Worm (Caenorhabditis elegans) whole organism, L4 larva: ENCODE results near the gene F07C3.2.

Experiments used
- F44E2.7 ChIP-seq: fragments of 200-800 bp; sonication (Bioruptor generic); IDR thresholded peaks from 2 replicates; pipeline ENCODE4 v2.1.2; 2022; ENCODE audit warnings: missing genetic modification characterization, missing compliant biosample characterization
- R02D3.7 ChIP-seq: fragments of 150-350 bp; sonication (generic microtip); optimal IDR thresholded peaks from 3 replicates; lab custom pipeline; 2014; ENCODE audit warnings: missing biosample characterization, missing genetic modification characterization
- Y75B8A.6 ChIP-seq: fragments of 200-800 bp; sonication (Bioruptor generic); IDR thresholded peaks from 2 replicates; pipeline ENCODE4 v1.3.6; 2022; ENCODE audit warnings: missing genetic modification reagents, missing genetic modification characterization, missing compliant biosample characterization
- aha-1 ChIP-seq: fragments of 150-350 bp; peaks from one replicate; lab custom pipeline; 2014; ENCODE audit warnings: missing biosample characterization, missing genetic modification characterization
- ceh-20 ChIP-seq: fragments of 200-800 bp; sonication (Bioruptor generic); IDR thresholded peaks from 2 replicates; pipeline ENCODE4 v1.3.6; 2022; ENCODE audit warnings: missing genetic modification reagents, missing genetic modification characterization, missing compliant biosample characterization
- cey-2 ChIP-seq: sonication (generic microtip); optimal IDR thresholded peaks from 3 replicates; lab custom pipeline; 2017; ENCODE audit warnings: missing genetic modification characterization, mild to moderate bottlenecking, missing compliant biosample characterization, antibody characterized with exemption, borderline replicate concordance; ENCODE audit not compliant: insufficient read depth
- daf-12 ChIP-seq: fragments of 150-350 bp; optimal IDR thresholded peaks from 2 replicates; lab custom pipeline; 2014; ENCODE audit warnings: missing biosample characterization, missing genetic modification reagents, missing genetic modification characterization
- daf-16 ChIP-seq, 3 experiments: sonication (generic microtip); optimal IDR thresholded peaks; 2 replicates each; lab custom pipeline; 2016 to 2017; ENCODE audit warnings: missing genetic modification characterization in 3 of 3, missing genetic modification reagents in 3 of 3, mild to moderate bottlenecking in 2 of 3, missing compliant biosample characterization in 2 of 3, missing biosample characterization in 1 of 3, moderate library complexity in 1 of 3
- daf-8 ChIP-seq: fragments of 200-800 bp; sonication (Bioruptor generic); IDR thresholded peaks from 2 replicates; pipeline ENCODE4 v1.3.6; 2022; ENCODE audit warnings: missing genetic modification characterization, missing compliant biosample characterization
- dmd-6 ChIP-seq: fragments of 200-800 bp; sonication (Bioruptor generic); IDR thresholded peaks from 2 replicates; pipeline ENCODE4 v1.3.6; 2022; ENCODE audit warnings: missing genetic modification reagents, missing genetic modification characterization, missing compliant biosample characterization
- duxl-1 ChIP-seq: sonication (generic microtip); optimal IDR thresholded peaks from 2 replicates; lab custom pipeline; 2016; ENCODE audit warnings: mild to moderate bottlenecking, missing genetic modification characterization, moderate library complexity, missing compliant biosample characterization; ENCODE audit not compliant: poor library complexity
- dve-1 ChIP-seq: sonication (generic microtip); optimal IDR thresholded peaks from 2 replicates; lab custom pipeline; 2017; ENCODE audit warnings: antibody characterized with exemption, mild to moderate bottlenecking, missing genetic modification characterization, missing compliant biosample characterization; ENCODE audit not compliant: insufficient read depth
- egl-43 ChIP-seq: fragments of 200-800 bp; sonication (Bioruptor generic); IDR thresholded peaks from 2 replicates; pipeline ENCODE4 v1.3.6; 2022; ENCODE audit warnings: missing genetic modification reagents, missing genetic modification characterization, missing compliant biosample characterization
- fos-1 ChIP-seq: fragments of 150-350 bp; optimal IDR thresholded peaks from 2 replicates; lab custom pipeline; 2014; ENCODE audit warnings: missing biosample characterization, missing genetic modification characterization
- hif-1 ChIP-seq, 2 experiments: sonication (generic microtip); optimal IDR thresholded peaks; 2 replicates each; lab custom pipeline; 2016 to 2017; ENCODE audit warnings: missing compliant biosample characterization in 2 of 2, missing genetic modification characterization in 2 of 2, missing genetic modification reagents in 2 of 2, missing genotype in 2 of 2, mild to moderate bottlenecking in 1 of 2
- hlh-11 ChIP-seq: fragments of 200-800 bp; sonication (Bioruptor generic); optimal IDR thresholded peaks from 2 replicates; lab custom pipeline; 2018; ENCODE audit warnings: mild to moderate bottlenecking, missing genetic modification characterization, missing compliant biosample characterization
- hlh-30 ChIP-seq: sonication (generic microtip); optimal IDR thresholded peaks from 2 replicates; lab custom pipeline; 2017; ENCODE audit warnings: antibody characterized with exemption, mild to moderate bottlenecking, missing genetic modification characterization, missing compliant biosample characterization; ENCODE audit not compliant: insufficient read depth
- hmg-1.1 ChIP-seq: fragments of 200-800 bp; sonication (Bioruptor generic); IDR thresholded peaks from 2 replicates; pipeline ENCODE4 v1.3.6; 2022; ENCODE audit warnings: missing genetic modification reagents, missing genetic modification characterization, missing compliant biosample characterization
- lin-1 ChIP-seq: fragments of 200-800 bp; sonication (Bioruptor generic); IDR thresholded peaks from 2 replicates; pipeline ENCODE4 v1.3.6; 2022; ENCODE audit warnings: missing genetic modification reagents, missing genetic modification characterization, missing compliant biosample characterization
- lir-3 ChIP-seq: sonication (generic microtip); optimal IDR thresholded peaks from 2 replicates; lab custom pipeline; 2016; ENCODE audit warnings: mild to moderate bottlenecking, missing genetic modification characterization, missing compliant biosample characterization
- mdt-29 ChIP-seq: fragments of 200-800 bp; sonication (Bioruptor generic); IDR thresholded peaks from 2 replicates; pipeline ENCODE4 v1.3.6; 2022; ENCODE audit warnings: missing genetic modification reagents, missing genetic modification characterization, missing compliant biosample characterization
- mep-1 ChIP-seq: fragments of 150-350 bp; sonication (generic microtip); optimal IDR thresholded peaks from 3 replicates; lab custom pipeline; 2014; ENCODE audit warnings: missing biosample characterization, missing genetic modification characterization
- mes-2 ChIP-seq: sonication (generic microtip); optimal IDR thresholded peaks from 2 replicates; lab custom pipeline; 2016; ENCODE audit warnings: missing genotype, mild to moderate bottlenecking, missing genetic modification characterization, missing compliant biosample characterization; ENCODE audit not compliant: poor library complexity, severe bottlenecking
- nhr-102 ChIP-seq: sonication (generic microtip); optimal IDR thresholded peaks from 2 replicates; lab custom pipeline; 2016; ENCODE audit warnings: mild to moderate bottlenecking, missing genetic modification characterization, moderate library complexity, missing compliant biosample characterization
- nhr-11 ChIP-seq: fragments of 150-350 bp; optimal IDR thresholded peaks from 2 replicates; lab custom pipeline; 2014; ENCODE audit warnings: missing biosample characterization, missing genetic modification characterization
- nhr-28 ChIP-seq: fragments of 150-350 bp; optimal IDR thresholded peaks from 2 replicates; lab custom pipeline; 2014; ENCODE audit warnings: missing biosample characterization, missing genetic modification characterization
- nhr-48 ChIP-seq: sonication (generic microtip); optimal IDR thresholded peaks from 2 replicates; lab custom pipeline; 2016; ENCODE audit warnings: mild to moderate bottlenecking, missing genetic modification characterization, missing compliant biosample characterization
- nhr-6 ChIP-seq: fragments of 150-350 bp; optimal IDR thresholded peaks from 2 replicates; lab custom pipeline; 2014; ENCODE audit warnings: missing biosample characterization, missing genetic modification characterization
- nhr-77 ChIP-seq: fragments of 150-350 bp; optimal IDR thresholded peaks from 2 replicates; lab custom pipeline; 2014; ENCODE audit warnings: missing biosample characterization, missing genetic modification characterization
- php-3 ChIP-seq: fragments of 200-800 bp; sonication (Bioruptor generic); IDR thresholded peaks from 2 replicates; pipeline ENCODE4 v1.3.6; 2022; ENCODE audit warnings: missing genetic modification reagents, missing genetic modification characterization, missing compliant biosample characterization
- pqm-1 ChIP-seq: sonication (generic microtip); optimal IDR thresholded peaks from 2 replicates; lab custom pipeline; 2017; ENCODE audit warnings: missing biosample characterization, missing genetic modification characterization
- set-16 ChIP-seq: fragments of 200-800 bp; sonication (Bioruptor generic); IDR thresholded peaks from 2 replicates; pipeline ENCODE4 v1.3.6; 2022; ENCODE audit warnings: missing genetic modification reagents, missing genetic modification characterization, missing compliant biosample characterization
- snpc-1.2 ChIP-seq: fragments of 200-800 bp; sonication (Bioruptor generic); IDR thresholded peaks from 2 replicates; pipeline ENCODE4 v1.3.6; 2022; ENCODE audit warnings: missing genetic modification reagents, missing genetic modification characterization, missing compliant biosample characterization
- spr-3 ChIP-seq: fragments of 200-800 bp; sonication (Bioruptor generic); optimal IDR thresholded peaks from 2 replicates; lab custom pipeline; 2018; ENCODE audit warnings: mild to moderate bottlenecking, missing genetic modification characterization, missing compliant biosample characterization
- unc-62 ChIP-seq, 3 experiments: fragments of 150-350 bp in 1 of 3; sonication (generic microtip); optimal IDR thresholded peaks in 2 of 3; peaks in 1 of 3; 1 replicate in 1 of 3; 2 replicates in 2 of 3; lab custom pipeline; 2014 to 2017; ENCODE audit warnings: missing biosample characterization in 3 of 3, missing genetic modification characterization in 3 of 3, missing genetic modification reagents in 3 of 3, missing genotype in 1 of 3
- zfp-3 ChIP-seq: fragments of 200-800 bp; sonication (Bioruptor generic); conservative IDR thresholded peaks from 2 replicates; pipeline ENCODE4 v1.3.6; 2022; ENCODE audit warnings: missing genetic modification reagents, missing genetic modification characterization, missing compliant biosample characterization
- zip-11 ChIP-seq: fragments of 200-800 bp; sonication (Bioruptor generic); IDR thresholded peaks from 2 replicates; pipeline ENCODE4 v1.3.6; 2022; ENCODE audit warnings: missing genetic modification characterization, missing compliant biosample characterization

The F07C3.2 gene

ce11 chrV:9254012-9254696 lies 28.3 kb downstream of the F07C3.2 start, which contains the start of gene F07C3.9 (continued):
- TF ChIP-seq cey-2 (tag; lab: Kevin White, UChicago) (no peak), php-3 (GFP tag; lab: Robert Waterston, UW) (peak; percentile 81), duxl-1 (no peak), pqm-1 (tag; lab: Kevin White, UChicago) (peak; percentile 82), zip-11 (GFP tag; lab: Robert Waterston, UW) (no peak), spr-3 (GFP tag; lab: Kevin White, UChicago) (no peak), daf-12 (tag; lab: Kevin White, UChicago) (no peak), daf-8 (no peak), egl-43 (GFP tag; lab: Robert Waterston, UW) (no peak), fos-1 (tag; lab: Kevin White, UChicago) (no peak), nhr-28 (peak; percentile 52), hif-1 (tag; optimal IDR thresholded peaks at IDR 0.05; lab: Kevin White, UChicago) (peak in 1 of 2 experiments; percentile 16), zfp-3 (GFP tag; lab: Robert Waterston, UW) (no peak)

ce11 chrV:9255480-9255879 lies 29.6 kb downstream of the F07C3.2 start:
- TF ChIP-seq Y75B8A.6 (no peak), duxl-1 (no peak), nhr-102 (peak; percentile 66), hif-1 (tag; optimal IDR thresholded peaks at IDR 0.05; lab: Kevin White, UChicago) (peak in 1 of 2 experiments; percentile 54), lin-1 (GFP tag; lab: Robert Waterston, UW) (0 out of 2 replicates have a peak, but pooled peaks have one; percentile 27), nhr-48 (tag; lab: Kevin White, UChicago) (peak; percentile 72), mep-1 (tag; lab: Kevin White, UChicago) (peak; percentile 6), nhr-28 (peak; percentile 80), daf-16 (GFP tag; optimal IDR thresholded peaks at IDR 0.05; lab: Kevin White, UChicago) (no peak), daf-16 (tag; optimal IDR thresholded peaks at IDR 0.05; lab: Kevin White, UChicago) (peak; percentile 71), set-16 (GFP tag; lab: Robert Waterston, UW) (no peak), dmd-6 (GFP tag; lab: Robert Waterston, UW) (peak; percentile 81), ceh-20 (no peak), nhr-77 (tag; lab: Kevin White, UChicago) (peak; percentile 64), nhr-6 (tag; lab: Kevin White, UChicago) (peak; percentile 67), php-3 (GFP tag; lab: Robert Waterston, UW) (peak; percentile 92), hlh-11 (tag; lab: Kevin White, UChicago) (peak; percentile 82), daf-12 (tag; lab: Kevin White, UChicago) (no peak), pqm-1 (tag; lab: Kevin White, UChicago) (peak; percentile 92), dve-1 (tag; lab: Kevin White, UChicago) (peak; percentile 82), hlh-30 (tag; lab: Kevin White, UChicago) (peak; percentile 10)

ce11 chrV:9257467-9257866 lies 31.6 kb downstream of the F07C3.2 start, which contains the start of gene F07C3.16:
F07C3.16 (minus strand) TSS chrV:9257567.
- no peak for TF ChIP-seq snpc-1.2
- no peak for TF ChIP-seq zip-11 (GFP tag; lab: Robert Waterston, UW)
- TF ChIP-seq R02D3.7 = no peak
- TF ChIP-seq pqm-1 (tag; lab: Kevin White, UChicago) = no peak
- TF ChIP-seq unc-62 (GFP tag; optimal IDR thresholded peaks at IDR 0.05 in 1 of 2; lab: Kevin White, UChicago) = peak in 1 of 2 experiments; percentile 78
- no peak for TF ChIP-seq unc-62 (tag; optimal IDR thresholded peaks at IDR 0.05; lab: Kevin White, UChicago)
- TF ChIP-seq daf-12 (tag; lab: Kevin White, UChicago) = no peak

ce11 chrV:9260411-9260810 lies 34.5 kb downstream of the F07C3.2 start:
- no peak for TF ChIP-seq F44E2.7 (GFP tag; lab: Robert Waterston, UW)
- TF ChIP-seq mes-2 = no peak
- no peak for TF ChIP-seq mdt-29
- TF ChIP-seq nhr-11 (tag; lab: Kevin White, UChicago) = peak; percentile 4
- no peak for TF ChIP-seq aha-1 (tag; lab: Kevin White, UChicago)
- TF ChIP-seq zip-11 (GFP tag; lab: Robert Waterston, UW) = no peak
- TF ChIP-seq lir-3 (tag; lab: Kevin White, UChicago) = no peak
- no peak for TF ChIP-seq hmg-1.1 (GFP tag; lab: Robert Waterston, UW)
